Fruit fly (Drosophila melanogaster) whole organism, embryonic: Measurements from ENCODE around the gene RpL6.

Source experiments
- Asciz ChIP-seq: fragments of 200-800 bp; sonication (Bioruptor generic); optimal IDR thresholded peaks from 2 replicates; lab custom pipeline; 2017; ENCODE audit warnings: missing biosample characterization, mild to moderate bottlenecking, missing genetic modification characterization, missing genetic modification reagents
- BtbVII ChIP-seq: fragments of 200-800 bp; sonication (Bioruptor generic); optimal IDR thresholded peaks from 3 replicates; lab custom pipeline; 2017; ENCODE audit warnings: missing biosample characterization, mild to moderate bottlenecking, missing genetic modification characterization
- CG11504 ChIP-seq: fragments of 200-800 bp; sonication (Bioruptor generic); optimal IDR thresholded peaks from 3 replicates; lab custom pipeline; 2019; ENCODE audit warnings: missing biosample characterization, mild to moderate bottlenecking, missing genetic modification characterization, moderate library complexity
- CG12104 ChIP-seq: fragments of 200-800 bp; sonication (Bioruptor generic); optimal IDR thresholded peaks from 3 replicates; lab custom pipeline; 2016; ENCODE audit warnings: missing biosample characterization, missing genetic modification characterization
- CG14014 ChIP-seq: fragments of 200-800 bp; sonication (Bioruptor generic); IDR thresholded peaks from 2 replicates; pipeline ENCODE4 v1.3.6; 2022; ENCODE audit warnings: missing biosample characterization, missing genetic modification characterization
- CG14050 ChIP-seq: fragments of 200-800 bp; sonication (Bioruptor generic); IDR thresholded peaks from 3 replicates; pipeline ENCODE4 v1.3.6; 2022; ENCODE audit warnings: missing biosample characterization, missing genetic modification characterization
- CG14441 ChIP-seq: fragments of 200-800 bp; sonication (Bioruptor generic); IDR thresholded peaks from 2 replicates; pipeline ENCODE4 v1.3.6; 2022; ENCODE audit warnings: missing biosample characterization, missing genetic modification characterization
- CG15073 ChIP-seq: fragments of 200-800 bp; sonication (Bioruptor generic); optimal IDR thresholded peaks from 2 replicates; lab custom pipeline; 2016; ENCODE audit warnings: missing biosample characterization, missing genetic modification characterization
- CG15269 ChIP-seq: fragments of 200-800 bp; sonication (Bioruptor generic); optimal IDR thresholded peaks from 2 replicates; lab custom pipeline; 2018; ENCODE audit warnings: missing biosample characterization, mild to moderate bottlenecking, missing genetic modification characterization, moderate library complexity
- CG15601 ChIP-seq: fragments of 200-800 bp; sonication (Bioruptor generic); optimal IDR thresholded peaks from 3 replicates; lab custom pipeline; 2019; ENCODE audit warnings: missing biosample characterization, mild to moderate bottlenecking, missing genetic modification characterization, moderate library complexity
- CG17385 ChIP-seq: fragments of 200-800 bp; sonication (Bioruptor generic); optimal IDR thresholded peaks from 3 replicates; lab custom pipeline; 2018; ENCODE audit warnings: missing biosample characterization, mild to moderate bottlenecking, missing genetic modification characterization
- CG2129 ChIP-seq: fragments of 200-800 bp; sonication (Bioruptor generic); IDR thresholded peaks from 2 replicates; pipeline ENCODE4 v1.3.6; 2022; ENCODE audit warnings: missing biosample characterization, missing genetic modification characterization; ENCODE audit not compliant: partially characterized antibody
- CG30403 ChIP-seq: fragments of 200-800 bp; sonication (Bioruptor generic); optimal IDR thresholded peaks from 3 replicates; lab custom pipeline; 2016; ENCODE audit warnings: missing biosample characterization, missing genetic modification characterization
- CG31224 ChIP-seq: fragments of 200-800 bp; sonication (Bioruptor generic); IDR thresholded peaks from 2 replicates; pipeline ENCODE4 v1.3.6; 2022; ENCODE audit warnings: missing biosample characterization, missing genetic modification characterization
- CG3163 ChIP-seq: fragments of 200-800 bp; sonication (Bioruptor generic); optimal IDR thresholded peaks from 3 replicates; lab custom pipeline; 2016; ENCODE audit warnings: missing biosample characterization, missing genetic modification characterization
- CG42726 ChIP-seq: fragments of 200-800 bp; sonication (Bioruptor generic); IDR thresholded peaks from 2 replicates; pipeline ENCODE4 v1.3.6; 2022; ENCODE audit warnings: missing biosample characterization, missing genetic modification characterization; ENCODE audit not compliant: partially characterized antibody
- CG4404 ChIP-seq: fragments of 200-800 bp; sonication (Bioruptor generic); IDR thresholded peaks from 2 replicates; pipeline ENCODE4 v1.3.6; 2022; ENCODE audit warnings: missing biosample characterization, missing genetic modification characterization
- CG4854 ChIP-seq: fragments of 200-800 bp; sonication (Bioruptor generic); optimal IDR thresholded peaks from 2 replicates; lab custom pipeline; 2016; ENCODE audit warnings: missing biosample characterization, missing genetic modification characterization, inconsistent platforms
- CG5953 ChIP-seq: fragments of 200-800 bp; sonication (Bioruptor generic); IDR thresholded peaks from 2 replicates; pipeline ENCODE4 v1.3.6; 2022; ENCODE audit warnings: missing biosample characterization, missing genetic modification characterization
- CG7357 ChIP-seq: fragments of 200-800 bp; sonication (Bioruptor generic); IDR thresholded peaks from 3 replicates; pipeline ENCODE4 v1.3.6; 2022; ENCODE audit warnings: missing biosample characterization, missing genetic modification characterization
- CG9215 ChIP-seq: fragments of 200-800 bp; sonication (Bioruptor generic); IDR thresholded peaks from 2 replicates; pipeline ENCODE4 v1.3.6; 2022; ENCODE audit warnings: missing biosample characterization, missing genetic modification characterization
- CG9932 ChIP-seq: fragments of 200-800 bp; sonication (Bioruptor generic); IDR thresholded peaks from 2 replicates; pipeline ENCODE4 v1.3.6; 2022; ENCODE audit warnings: missing biosample characterization, missing genetic modification characterization
- Fer2 ChIP-seq: fragments of 200-800 bp; sonication (Bioruptor generic); optimal IDR thresholded peaks from 2 replicates; lab custom pipeline; 2018; ENCODE audit warnings: missing biosample characterization, mild to moderate bottlenecking, missing genetic modification characterization, moderate library complexity
- Jarid2 ChIP-seq: fragments of 200-800 bp; sonication (Bioruptor generic); optimal IDR thresholded peaks from 3 replicates; lab custom pipeline; 2017; ENCODE audit warnings: mild to moderate bottlenecking, missing biosample characterization, missing genetic modification reagents, missing genetic modification characterization
- Med ChIP-seq: fragments of 200-800 bp; sonication (Bioruptor generic); peaks from one replicate; lab custom pipeline; 2016; ENCODE audit warnings: missing biosample characterization, missing genetic modification characterization, mild to moderate bottlenecking, inconsistent platforms, moderate library complexity
- Ptx1 ChIP-seq: fragments of 200-800 bp; sonication (Bioruptor generic); IDR thresholded peaks from 2 replicates; pipeline ENCODE4 v1.3.6; 2022; ENCODE audit warnings: missing biosample characterization, missing genetic modification characterization
- Sry-β ChIP-seq: fragments of 200-800 bp; sonication (Bioruptor generic); optimal IDR thresholded peaks from 2 replicates; lab custom pipeline; 2018; ENCODE audit warnings: missing biosample characterization, mild to moderate bottlenecking, missing genetic modification characterization, moderate library complexity
- Taf1 ChIP-seq: fragments of 200-800 bp; sonication (Bioruptor generic); IDR thresholded peaks from 2 replicates; pipeline ENCODE4 v1.3.6; 2022; ENCODE audit warnings: missing biosample characterization, missing genetic modification characterization
- Trl ChIP-seq, 3 experiments: fragments of >200 bp in 2 of 3; fragments of 200-800 bp in 1 of 3; sonication (Bioruptor generic) in 1 of 3; optimal IDR thresholded peaks; 2 replicates in 1 of 3; 3 replicates in 2 of 3; lab custom pipeline; 2016 to 2017; ENCODE audit warnings: missing biosample characterization in 1 of 3, missing genetic modification characterization in 1 of 3
- ase ChIP-seq: fragments of 200-800 bp; sonication (Bioruptor generic); IDR thresholded peaks from 3 replicates; pipeline ENCODE4 v1.3.6; 2022; ENCODE audit warnings: missing biosample characterization, missing genetic modification characterization
- ato ChIP-seq: fragments of 200-800 bp; sonication (Bioruptor generic); IDR thresholded peaks from 2 replicates; pipeline ENCODE4 v1.3.6; 2022; ENCODE audit warnings: missing biosample characterization, missing genetic modification characterization; ENCODE audit not compliant: partially characterized antibody
- chm ChIP-seq: fragments of 200-800 bp; sonication (Bioruptor generic); IDR thresholded peaks from 2 replicates; pipeline ENCODE4 v1.3.6; 2022; ENCODE audit warnings: missing biosample characterization, missing genetic modification characterization
- croc ChIP-seq: fragments of 200-800 bp; sonication (Bioruptor generic); conservative IDR thresholded peaks from 3 replicates; pipeline ENCODE4 v1.3.6; 2022; ENCODE audit warnings: missing biosample characterization, missing genetic modification characterization
- crp ChIP-seq, 2 experiments: fragments of 200-800 bp; sonication (Bioruptor generic); optimal IDR thresholded peaks; 2 replicates in 1 of 2; 3 replicates in 1 of 2; lab custom pipeline; 2017; ENCODE audit warnings: missing biosample characterization in 2 of 2, missing genetic modification characterization in 2 of 2, mild to moderate bottlenecking in 1 of 2, moderate library complexity in 1 of 2
- ftz-f1 ChIP-seq: fragments of 200-800 bp; sonication (Bioruptor generic); optimal IDR thresholded peaks from 2 replicates; lab custom pipeline; 2016; ENCODE audit warnings: missing biosample characterization, missing genetic modification characterization
- gfzf ChIP-seq: fragments of 200-800 bp; sonication (Bioruptor generic); optimal IDR thresholded peaks from 2 replicates; lab custom pipeline; 2016; ENCODE audit warnings: missing biosample characterization, mild to moderate bottlenecking, missing genetic modification characterization, moderate library complexity
- jigr1 ChIP-seq: fragments of 200-800 bp; sonication (Bioruptor generic); IDR thresholded peaks from 3 replicates; pipeline ENCODE4 v1.3.6; 2022; ENCODE audit warnings: missing biosample characterization, missing genetic modification characterization
- kay ChIP-seq: fragments of 200-800 bp; sonication (Bioruptor generic); optimal IDR thresholded peaks from 2 replicates; lab custom pipeline; 2016; ENCODE audit warnings: missing biosample characterization, missing genetic modification characterization
- lab ChIP-seq: fragments of 200-800 bp; sonication (Bioruptor generic); optimal IDR thresholded peaks from 3 replicates; lab custom pipeline; 2017; ENCODE audit warnings: missing biosample characterization, missing genetic modification characterization, mild to moderate bottlenecking, moderate library complexity, missing genetic modification reagents
- lmd ChIP-seq: fragments of 200-800 bp; sonication (Bioruptor generic); IDR thresholded peaks from 2 replicates; pipeline ENCODE4 v1.3.6; 2022; ENCODE audit warnings: missing biosample characterization, missing genetic modification characterization
- nau ChIP-seq: fragments of 200-800 bp; sonication (Bioruptor generic); optimal IDR thresholded peaks from 3 replicates; lab custom pipeline; 2017; ENCODE audit warnings: missing biosample characterization, mild to moderate bottlenecking, missing genetic modification characterization, missing genetic modification reagents
- peb ChIP-seq: fragments of 200-800 bp; sonication (Bioruptor generic); IDR thresholded peaks from 2 replicates; pipeline ENCODE4 v1.3.6; 2022; ENCODE audit warnings: missing biosample characterization, missing genetic modification characterization
- pzg ChIP-seq: fragments of 200-800 bp; sonication (Bioruptor generic); optimal IDR thresholded peaks from 3 replicates; lab custom pipeline; 2018; ENCODE audit warnings: missing biosample characterization, mild to moderate bottlenecking, missing genetic modification characterization, moderate library complexity
- repo ChIP-seq: fragments of 200-800 bp; sonication (Bioruptor generic); optimal IDR thresholded peaks from 2 replicates; lab custom pipeline; 2016; ENCODE audit warnings: missing biosample characterization, missing genetic modification characterization
- rib ChIP-seq: fragments of 200-800 bp; sonication (Bioruptor generic); IDR thresholded peaks from 2 replicates; pipeline ENCODE4 v1.3.6; 2022; ENCODE audit warnings: missing biosample characterization, missing genetic modification characterization
- slou ChIP-seq: fragments of 200-800 bp; sonication (Bioruptor generic); optimal IDR thresholded peaks from 3 replicates; lab custom pipeline; 2016; ENCODE audit warnings: missing biosample characterization, missing genetic modification characterization
- stwl ChIP-seq: fragments of 200-800 bp; sonication (Bioruptor generic); optimal IDR thresholded peaks from 3 replicates; lab custom pipeline; 2018; ENCODE audit warnings: missing biosample characterization, mild to moderate bottlenecking, missing genetic modification characterization, moderate library complexity
- usp ChIP-seq: fragments of >200 bp; optimal IDR thresholded peaks from 2 replicates; lab custom pipeline; 2017; ENCODE audit warnings: missing biosample characterization, missing genetic modification characterization

Gene RpL6

dm6 chr3R:31580586-31580994 lies 15.4 kb downstream of the RpL6 start, which contains the start of the genes pygo and rod (continued):
- TF ChIP-seq gfzf (GFP tag; lab: Kevin White, UChicago) (peak; percentile 90), lmd (GFP tag; lab: Robert Waterston, UW) (no peak), Jarid2 (GFP tag; lab: Kevin White, UChicago) (no peak), chm (no peak), CG15073 (no peak), ftz-f1 (peak; percentile 97), Trl (optimal IDR thresholded peaks at IDR 0.05; lab: Kevin White, UChicago) (no peak), Trl (GFP tag; optimal IDR thresholded peaks at IDR 0.05; lab: Kevin White, UChicago) (no peak), lab (no peak), pzg (GFP tag; lab: Kevin White, UChicago) (peak; percentile 86), CG9215 (GFP tag; lab: Robert Waterston, UW) (no peak), CG7357 (GFP tag; lab: Robert Waterston, UW) (no peak), CG2129 (GFP tag; lab: Robert Waterston, UW) (no peak), crp (GFP tag; optimal IDR thresholded peaks at IDR 0.05; lab: Kevin White, UChicago) (peak in 1 of 2 experiments; percentile 6), CG15269 (no peak), CG31224 (GFP tag; lab: Robert Waterston, UW) (no peak), CG9932 (GFP tag; lab: Robert Waterston, UW) (no peak), kay (GFP tag; lab: Kevin White, UChicago) (no peak), ato (0 out of 2 replicates have a peak, but pooled peaks have one; percentile 39)

- TF ChIP-seq CG9215 (GFP tag; lab: Robert Waterston, UW) (peak; percentile 47), CG17385 (GFP tag; lab: Kevin White, UChicago) (peak; percentile 83), usp (no peak)
Measured at dm6 chr3R:31580032-31580431, 16.0 kb downstream of the RpL6 start.

- TF ChIP-seq Med (GFP tag; lab: Kevin White, UChicago) (peak; percentile 49), Taf1 (no peak)
Measured at dm6 chr3R:31577351-31577750, 18.7 kb downstream of the RpL6 start.

dm6 chr3R:31571885-31572292 lies 24.1 kb downstream of the RpL6 start, which contains the start of gene gammaCOP:
gammaCOP (plus strand) TSS chr3R:31572143.
- TF ChIP-seq CG12104 (GFP tag; lab: Kevin White, UChicago) (no peak), Ptx1 (GFP tag; lab: Robert Waterston, UW) (no peak), BtbVII (no peak), nau (GFP tag; lab: Kevin White, UChicago) (no peak), CG14050 (GFP tag; lab: Robert Waterston, UW) (no peak), croc (no peak), CG4854 (GFP tag; lab: Kevin White, UChicago) (no peak), peb (GFP tag; lab: Robert Waterston, UW) (no peak), CG42726 (GFP tag; lab: Robert Waterston, UW) (peak; percentile 34; the same call in 1 of the 2 replicates), CG5953 (GFP tag; lab: Robert Waterston, UW) (no peak), Asciz (GFP tag; lab: Kevin White, UChicago) (no peak), CG14441 (no peak), slou (no peak), CG3163 (GFP tag; lab: Kevin White, UChicago) (no peak), ase (GFP tag; lab: Robert Waterston, UW) (no peak), CG4404 (no peak), stwl (tag; lab: Kevin White, UChicago) (peak; percentile 40), CG15601 (tag; lab: Kevin White, UChicago) (no peak), rib (no peak), CG30403 (no peak), CG14014 (GFP tag; lab: Robert Waterston, UW) (no peak), CG11504 (tag; lab: Kevin White, UChicago) (no peak), repo (no peak), jigr1 (GFP tag; lab: Robert Waterston, UW) (no peak), Fer2 (tag; lab: Kevin White, UChicago) (no peak), Sry-β (GFP tag; lab: Kevin White, UChicago) (peak; percentile 59)
